Worm (Caenorhabditis elegans): Measurements from ENCODE around the gene unc-16.

- TF ChIP-seq dao-5 (tag; optimal IDR thresholded peaks at IDR 0.05) (no peak), him-1 (tag; optimal IDR thresholded peaks at IDR 0.05) (no peak), W03F9.2 (tag; optimal IDR thresholded peaks at IDR 0.05) (no peak)
Observed at ce11 chrIII:9500267-9500666, 45.8 kb upstream of the unc-16 start, which contains the start of gene sod-4.

Measured in whole organism, L4/young adult.